Fruit fly (Drosophila melanogaster) whole organism, embryonic: ENCODE measurements around the gene CG10602.

Source experiments
- Ada2b ChIP-seq: fragments of 200-800 bp; sonication (Bioruptor generic); IDR thresholded peaks from 2 replicates; pipeline ENCODE4 v1.3.6; 2022; ENCODE audit warnings: missing biosample characterization, missing genetic modification characterization
- Blimp-1 ChIP-seq: fragments of 200-800 bp; sonication (Bioruptor generic); optimal IDR thresholded peaks from 3 replicates; lab custom pipeline; 2018; ENCODE audit warnings: missing biosample characterization, missing genetic modification characterization, mild to moderate bottlenecking, moderate library complexity, missing genetic modification reagents
- CG10366 ChIP-seq: fragments of 200-800 bp; sonication (Bioruptor generic); IDR thresholded peaks from 2 replicates; pipeline ENCODE4 v1.3.6; 2022; ENCODE audit warnings: missing biosample characterization, missing genetic modification characterization
- CG13775 ChIP-seq: fragments of 200-800 bp; sonication (Bioruptor generic); optimal IDR thresholded peaks from 3 replicates; lab custom pipeline; 2017; ENCODE audit warnings: missing biosample characterization, mild to moderate bottlenecking, missing genetic modification characterization
- CG13894 ChIP-seq: fragments of 200-800 bp; sonication (Bioruptor generic); optimal IDR thresholded peaks from 3 replicates; lab custom pipeline; 2018; ENCODE audit warnings: missing biosample characterization, mild to moderate bottlenecking, missing genetic modification characterization, moderate library complexity
- CG15269 ChIP-seq: fragments of 200-800 bp; sonication (Bioruptor generic); optimal IDR thresholded peaks from 2 replicates; lab custom pipeline; 2018; ENCODE audit warnings: missing biosample characterization, mild to moderate bottlenecking, missing genetic modification characterization, moderate library complexity
- CG17186 ChIP-seq: fragments of 200-800 bp; sonication (Bioruptor generic); optimal IDR thresholded peaks from 3 replicates; lab custom pipeline; 2017; ENCODE audit warnings: missing biosample characterization, missing genetic modification reagents, missing genetic modification characterization
- CG31441 ChIP-seq: fragments of 200-800 bp; sonication (Bioruptor generic); IDR thresholded peaks from 2 replicates; pipeline ENCODE4 v1.3.6; 2022; ENCODE audit warnings: missing biosample characterization, missing genetic modification characterization
- CG33557 ChIP-seq: fragments of 200-800 bp; sonication (Bioruptor generic); optimal IDR thresholded peaks from 2 replicates; lab custom pipeline; 2019; ENCODE audit warnings: missing biosample characterization, mild to moderate bottlenecking, missing genetic modification characterization, moderate library complexity
- CG5245 ChIP-seq: fragments of 200-800 bp; sonication (Bioruptor generic); optimal IDR thresholded peaks from 3 replicates; lab custom pipeline; 2016; ENCODE audit warnings: missing biosample characterization, missing genetic modification characterization
- CG6689 ChIP-seq: fragments of 200-800 bp; sonication (Bioruptor generic); IDR thresholded peaks from 2 replicates; pipeline ENCODE4 v1.3.6; 2022; ENCODE audit warnings: missing biosample characterization, missing genetic modification characterization
- CG7271 ChIP-seq: fragments of 200-800 bp; sonication (Bioruptor generic); optimal IDR thresholded peaks from 2 replicates; lab custom pipeline; 2018; ENCODE audit warnings: missing biosample characterization, mild to moderate bottlenecking, missing genetic modification characterization, moderate library complexity
- CG7372 ChIP-seq: fragments of 200-800 bp; sonication (Bioruptor generic); IDR thresholded peaks from 2 replicates; pipeline ENCODE4 v1.3.6; 2022; ENCODE audit warnings: missing biosample characterization, missing genetic modification characterization
- CG7839 ChIP-seq: fragments of 200-800 bp; sonication (Bioruptor generic); optimal IDR thresholded peaks from 3 replicates; lab custom pipeline; 2018; ENCODE audit warnings: missing biosample characterization, mild to moderate bottlenecking, missing genetic modification characterization, moderate library complexity
- CG8281 ChIP-seq: fragments of 200-800 bp; sonication (Bioruptor generic); optimal IDR thresholded peaks from 2 replicates; lab custom pipeline; 2018; ENCODE audit warnings: missing biosample characterization, mild to moderate bottlenecking, missing genetic modification characterization, moderate library complexity
- CG9609 ChIP-seq: fragments of 200-800 bp; sonication (Bioruptor generic); optimal IDR thresholded peaks from 3 replicates; lab custom pipeline; 2016; ENCODE audit warnings: missing biosample characterization, missing genetic modification characterization
- CG9797 ChIP-seq: fragments of 200-800 bp; sonication (Bioruptor generic); optimal IDR thresholded peaks from 3 replicates; lab custom pipeline; 2018; ENCODE audit warnings: missing biosample characterization, mild to moderate bottlenecking, missing genetic modification characterization
- Dek ChIP-seq: fragments of 200-800 bp; sonication (Bioruptor generic); optimal IDR thresholded peaks from 3 replicates; lab custom pipeline; 2019; ENCODE audit warnings: missing biosample characterization, mild to moderate bottlenecking, missing genetic modification characterization, moderate library complexity
- Doc3 ChIP-seq: fragments of 200-800 bp; sonication (Bioruptor generic); IDR thresholded peaks from 3 replicates; pipeline ENCODE4 v1.3.6; 2022; ENCODE audit warnings: missing biosample characterization, missing genetic modification characterization; ENCODE audit not compliant: partially characterized antibody
- E2f2 ChIP-seq: fragments of 200-800 bp; sonication (Bioruptor generic); IDR thresholded peaks from 2 replicates; pipeline ENCODE4 v1.3.6; 2022; ENCODE audit warnings: missing biosample characterization, missing genetic modification characterization
- Ets65A ChIP-seq: fragments of 200-800 bp; sonication (Bioruptor generic); peaks from one replicate; lab custom pipeline; 2016; ENCODE audit warnings: missing biosample characterization, missing genetic modification characterization
- Fer3 ChIP-seq: fragments of 200-800 bp; sonication (Bioruptor generic); optimal IDR thresholded peaks from 2 replicates; lab custom pipeline; 2018; ENCODE audit warnings: missing biosample characterization, mild to moderate bottlenecking, missing genetic modification characterization, moderate library complexity
- Gsc ChIP-seq: fragments of 200-800 bp; sonication (Bioruptor generic); IDR thresholded peaks from 2 replicates; pipeline ENCODE4 v1.3.6; 2022; ENCODE audit warnings: missing biosample characterization, missing genetic modification characterization
- HLH54F ChIP-seq: fragments of 200-800 bp; sonication (Bioruptor generic); optimal IDR thresholded peaks from 3 replicates; lab custom pipeline; 2016; ENCODE audit warnings: missing biosample characterization, missing genetic modification characterization
- Hand ChIP-seq: fragments of 200-800 bp; sonication (Bioruptor generic); optimal IDR thresholded peaks from 2 replicates; lab custom pipeline; 2017; ENCODE audit warnings: mild to moderate bottlenecking, missing biosample characterization, missing genetic modification reagents, missing genetic modification characterization
- Mrtf ChIP-seq: fragments of 200-800 bp; sonication (Bioruptor generic); IDR thresholded peaks from 3 replicates; pipeline ENCODE4 v1.3.6; 2022; ENCODE audit warnings: missing biosample characterization, missing genetic modification characterization
- NC2β ChIP-seq: fragments of 200-800 bp; sonication (Bioruptor generic); optimal IDR thresholded peaks from 2 replicates; lab custom pipeline; 2016; ENCODE audit warnings: missing biosample characterization, missing genetic modification characterization
- Pdp1 ChIP-seq, 2 experiments: fragments of 200-800 bp; sonication (Bioruptor generic); optimal IDR thresholded peaks; 3 replicates each; lab custom pipeline; 2016; ENCODE audit warnings: missing biosample characterization in 2 of 2, missing genetic modification characterization in 2 of 2, mild to moderate bottlenecking in 1 of 2, moderate library complexity in 1 of 2
- Sox100B ChIP-seq: fragments of 200-800 bp; sonication (Bioruptor generic); optimal IDR thresholded peaks from 3 replicates; lab custom pipeline; 2018; ENCODE audit warnings: missing biosample characterization, mild to moderate bottlenecking, missing genetic modification characterization
- Xrp1 ChIP-seq: fragments of 200-800 bp; sonication (Bioruptor generic); IDR thresholded peaks from 2 replicates; pipeline ENCODE4 v1.3.6; 2022; ENCODE audit warnings: missing biosample characterization, missing genetic modification characterization
- br ChIP-seq: fragments of >200 bp; optimal IDR thresholded peaks from 2 replicates; lab custom pipeline; 2017
- ci ChIP-seq: fragments of 200-800 bp; sonication (Bioruptor generic); IDR thresholded peaks from 3 replicates; pipeline ENCODE4 v1.3.6; 2022; ENCODE audit warnings: missing biosample characterization, missing genetic modification characterization
- crc ChIP-seq: fragments of 200-800 bp; sonication (Bioruptor generic); optimal IDR thresholded peaks from 2 replicates; lab custom pipeline; 2016; ENCODE audit warnings: missing biosample characterization, missing genetic modification characterization
- croc ChIP-seq: fragments of 200-800 bp; sonication (Bioruptor generic); conservative IDR thresholded peaks from 3 replicates; pipeline ENCODE4 v1.3.6; 2022; ENCODE audit warnings: missing biosample characterization, missing genetic modification characterization
- dm ChIP-seq: fragments of 200-800 bp; sonication (Bioruptor generic); optimal IDR thresholded peaks from 3 replicates; lab custom pipeline; 2016; ENCODE audit warnings: missing biosample characterization, missing genetic modification characterization
- gro ChIP-seq: fragments of 200-800 bp; sonication (Bioruptor generic); optimal IDR thresholded peaks from 2 replicates; lab custom pipeline; 2016; ENCODE audit warnings: missing biosample characterization, missing genetic modification characterization
- hth ChIP-seq: fragments of >200 bp; optimal IDR thresholded peaks from 2 replicates; lab custom pipeline; 2017; ENCODE audit warnings: inconsistent platforms
- jigr1 ChIP-seq: fragments of 200-800 bp; sonication (Bioruptor generic); IDR thresholded peaks from 3 replicates; pipeline ENCODE4 v1.3.6; 2022; ENCODE audit warnings: missing biosample characterization, missing genetic modification characterization
- knrl ChIP-seq: fragments of 200-800 bp; sonication (Bioruptor generic); IDR thresholded peaks from 3 replicates; pipeline ENCODE4 v1.3.6; 2022; ENCODE audit warnings: missing biosample characterization, missing genetic modification characterization; ENCODE audit not compliant: partially characterized antibody
- lmd ChIP-seq: fragments of 200-800 bp; sonication (Bioruptor generic); IDR thresholded peaks from 2 replicates; pipeline ENCODE4 v1.3.6; 2022; ENCODE audit warnings: missing biosample characterization, missing genetic modification characterization
- lov ChIP-seq, 2 experiments: fragments of 200-800 bp in 1 of 2; fragments of >200 bp in 1 of 2; sonication (Bioruptor generic) in 1 of 2; IDR thresholded peaks in 1 of 2; optimal IDR thresholded peaks in 1 of 2; 2 replicates in 1 of 2; 3 replicates in 1 of 2; pipeline versions ENCODE4 v1.3.6 to Lab custom; 2017 to 2022; ENCODE audit warnings: missing biosample characterization in 1 of 2, missing genetic modification characterization in 1 of 2
- odd ChIP-seq: fragments of 200-800 bp; sonication (Bioruptor generic); optimal IDR thresholded peaks from 2 replicates; lab custom pipeline; 2017; ENCODE audit warnings: missing biosample characterization, mild to moderate bottlenecking, missing genetic modification characterization
- pum ChIP-seq: fragments of 200-800 bp; sonication (Bioruptor generic); optimal IDR thresholded peaks from 2 replicates; lab custom pipeline; 2016; ENCODE audit warnings: missing biosample characterization, missing genetic modification characterization
- pzg ChIP-seq: fragments of 200-800 bp; sonication (Bioruptor generic); optimal IDR thresholded peaks from 3 replicates; lab custom pipeline; 2018; ENCODE audit warnings: missing biosample characterization, mild to moderate bottlenecking, missing genetic modification characterization, moderate library complexity
- schlank ChIP-seq: fragments of 200-800 bp; sonication (Bioruptor generic); optimal IDR thresholded peaks from 2 replicates; lab custom pipeline; 2018; ENCODE audit warnings: missing biosample characterization, mild to moderate bottlenecking, missing genetic modification characterization
- shn ChIP-seq: fragments of 200-800 bp; sonication (Bioruptor generic); optimal IDR thresholded peaks from 3 replicates; lab custom pipeline; 2016; ENCODE audit warnings: missing biosample characterization, missing genetic modification characterization
- sisA ChIP-seq: fragments of 200-800 bp; sonication (Bioruptor generic); IDR thresholded peaks from 2 replicates; pipeline ENCODE4 v1.3.6; 2022; ENCODE audit warnings: missing biosample characterization, missing genetic modification characterization
- so ChIP-seq: fragments of 200-800 bp; sonication (Bioruptor generic); IDR thresholded peaks from 3 replicates; pipeline ENCODE4 v1.3.6; 2022; ENCODE audit warnings: missing biosample characterization, missing genetic modification characterization
- ssp ChIP-seq: fragments of 200-800 bp; sonication (Bioruptor generic); IDR thresholded peaks from 2 replicates; pipeline ENCODE4 v1.3.6; 2022; ENCODE audit warnings: missing biosample characterization, missing genetic modification characterization
- tio ChIP-seq: fragments of 200-800 bp; sonication (Bioruptor generic); optimal IDR thresholded peaks from 2 replicates; lab custom pipeline; 2017; ENCODE audit warnings: missing biosample characterization, missing genetic modification characterization, inconsistent platforms
- trh ChIP-seq: fragments of 200-800 bp; sonication (Bioruptor generic); optimal IDR thresholded peaks from 2 replicates; lab custom pipeline; 2016; ENCODE audit warnings: missing biosample characterization, missing genetic modification characterization
- zf30C ChIP-seq: fragments of 200-800 bp; sonication (Bioruptor generic); optimal IDR thresholded peaks from 3 replicates; lab custom pipeline; 2018; ENCODE audit warnings: missing biosample characterization, mild to moderate bottlenecking, missing genetic modification characterization

CG10602 gene

dm6 chr2L:18822805-18823204 is 36.2 kb downstream of the CG10602 start (continued):
- no peak for TF ChIP-seq br
- no peak for TF ChIP-seq lmd (GFP tag; lab: Robert Waterston, UW)
- TF ChIP-seq E2f2 (GFP tag; lab: Robert Waterston, UW): no peak
- no peak for TF ChIP-seq shn
- peak; percentile 77 for TF ChIP-seq Xrp1
- TF ChIP-seq CG9609: no peak
- TF ChIP-seq pzg: no peak
- no peak for TF ChIP-seq Ets65A (GFP tag; lab: Kevin White, UChicago)
- no peak for TF ChIP-seq jigr1 (GFP tag; lab: Robert Waterston, UW)
- TF ChIP-seq CG5245: no peak
- peak; percentile 67; the same call in 1 of the 3 replicates for TF ChIP-seq ci (GFP tag; lab: Robert Waterston, UW)
- TF ChIP-seq trh (GFP tag; lab: Kevin White, UChicago): no peak
- no peak for TF ChIP-seq hth (lab: Kevin White, UChicago)
- TF ChIP-seq gro: no peak
- no peak for TF ChIP-seq CG15269
- peak; percentile 55 for TF ChIP-seq Sox100B
- peak; percentile 88 for TF ChIP-seq CG33557
- TF ChIP-seq Blimp-1 (GFP tag; lab: Kevin White, UChicago): no peak
- no peak for TF ChIP-seq sisA (GFP tag; lab: Robert Waterston, UW)
- no peak for TF ChIP-seq Dek (tag; lab: Kevin White, UChicago)
- TF ChIP-seq CG9797 (GFP tag; lab: Kevin White, UChicago): no peak
- TF ChIP-seq NC2β (GFP tag; lab: Kevin White, UChicago): peak; percentile 50
- no peak for TF ChIP-seq CG7372 (GFP tag; lab: Robert Waterston, UW)
- TF ChIP-seq CG10366 (GFP tag; lab: Robert Waterston, UW): no peak
- no peak for TF ChIP-seq CG6689 (GFP tag; lab: Robert Waterston, UW)
- no peak for TF ChIP-seq Ada2b (GFP tag; lab: Robert Waterston, UW)
- TF ChIP-seq Gsc (GFP tag; lab: Robert Waterston, UW): no peak
- TF ChIP-seq HLH54F (GFP tag; lab: Kevin White, UChicago): no peak
- TF ChIP-seq schlank (tag; lab: Kevin White, UChicago): no peak
- no peak for TF ChIP-seq dm (GFP tag; lab: Kevin White, UChicago)
- peak; percentile 27; the same call in 1 of the 2 replicates for TF ChIP-seq CG31441 (GFP tag; lab: Robert Waterston, UW)
- no peak for TF ChIP-seq pum (GFP tag; lab: Kevin White, UChicago)
- peak; percentile 3 for TF ChIP-seq tio
- TF ChIP-seq CG8281 (tag; lab: Kevin White, UChicago): no peak
- no peak for TF ChIP-seq lov (optimal IDR thresholded peaks at IDR 0.05; lab: Kevin White, UChicago)
- peak; percentile 80; the same call in 1 of the 3 replicates for TF ChIP-seq lov (GFP tag; IDR thresholded peaks at IDR 0.05; lab: Robert Waterston, UW)
- TF ChIP-seq Fer3 (tag; lab: Kevin White, UChicago): peak; percentile 60
- no peak for TF ChIP-seq Doc3 (GFP tag; lab: Robert Waterston, UW)
- TF ChIP-seq Pdp1 (GFP tag; optimal IDR thresholded peaks at IDR 0.05; lab: Kevin White, UChicago): no peak
- no peak for TF ChIP-seq CG17186 (GFP tag; lab: Kevin White, UChicago)
- no peak for TF ChIP-seq crc
- no peak for TF ChIP-seq CG7271 (tag; lab: Kevin White, UChicago)
- TF ChIP-seq CG7839 (tag; lab: Kevin White, UChicago): no peak
- TF ChIP-seq ssp (GFP tag; lab: Robert Waterston, UW): no peak
- no peak for TF ChIP-seq zf30C (GFP tag; lab: Kevin White, UChicago)
- peak; percentile 60; the same call in 1 of the 3 replicates for TF ChIP-seq Mrtf (GFP tag; lab: Robert Waterston, UW)
- no peak for TF ChIP-seq Hand (GFP tag; lab: Kevin White, UChicago)
- TF ChIP-seq CG13775: no peak
- no peak for TF ChIP-seq croc (GFP tag; lab: Robert Waterston, UW)
- TF ChIP-seq so: no peak
- no peak for TF ChIP-seq knrl (GFP tag; lab: Robert Waterston, UW)
- TF ChIP-seq CG13894 (tag; lab: Kevin White, UChicago): no peak
- TF ChIP-seq odd (GFP tag; lab: Kevin White, UChicago): peak; percentile 18
